Worm (Caenorhabditis elegans) whole organism, L2 larva: Measurements from ENCODE around the gene C15H9.4.

Source experiments
- ama-1 ChIP-seq: fragments of 150-350 bp; optimal IDR thresholded peaks from 2 replicates; lab custom pipeline; 2018; ENCODE audit warnings: inconsistent platforms
- ceh-16 ChIP-seq: fragments of 150-350 bp; optimal IDR thresholded peaks from 2 replicates; lab custom pipeline; 2014; ENCODE audit warnings: missing biosample characterization, missing genetic modification characterization
- egl-27 ChIP-seq: sonication (generic microtip); optimal IDR thresholded peaks from 3 replicates; lab custom pipeline; 2017; ENCODE audit warnings: missing biosample characterization, missing genetic modification reagents, missing genetic modification characterization
- elt-1 ChIP-seq: fragments of 150-350 bp; optimal IDR thresholded peaks from 2 replicates; lab custom pipeline; 2014; ENCODE audit warnings: missing biosample characterization, missing genetic modification characterization
- lin-13 ChIP-seq: fragments of 150-350 bp; optimal IDR thresholded peaks from 2 replicates; lab custom pipeline; 2014; ENCODE audit warnings: missing biosample characterization, missing genetic modification reagents, missing genetic modification characterization
- lsy-2 ChIP-seq, 2 experiments: fragments of 150-350 bp in 1 of 2; sonication (generic microtip) in 1 of 2; optimal IDR thresholded peaks; 2 replicates each; lab custom pipeline; 2014 to 2017; ENCODE audit warnings: missing biosample characterization in 2 of 2, missing genetic modification characterization in 2 of 2
- nhr-11 ChIP-seq: fragments of 150-350 bp; optimal IDR thresholded peaks from 2 replicates; lab custom pipeline; 2014; ENCODE audit warnings: missing biosample characterization, missing genetic modification characterization
- nhr-12 ChIP-seq: fragments of 150-350 bp; optimal IDR thresholded peaks from 2 replicates; lab custom pipeline; 2014; ENCODE audit warnings: missing biosample characterization, missing genetic modification characterization
- nhr-25 ChIP-seq: fragments of 150-350 bp; sonication (generic microtip); optimal IDR thresholded peaks from 3 replicates; lab custom pipeline; 2014; ENCODE audit warnings: missing biosample characterization, missing genetic modification characterization
- snpc-4 ChIP-seq: fragments of 150-350 bp; optimal IDR thresholded peaks from 2 replicates; lab custom pipeline; 2014; ENCODE audit warnings: missing biosample characterization, missing genetic modification characterization
- unc-62 ChIP-seq: fragments of 150-350 bp; optimal IDR thresholded peaks from 2 replicates; lab custom pipeline; 2014; ENCODE audit warnings: missing biosample characterization, missing genetic modification reagents, missing genetic modification characterization
- ztf-11 ChIP-seq: sonication (generic microtip); optimal IDR thresholded peaks from 2 replicates; lab custom pipeline; 2017; ENCODE audit warnings: missing biosample characterization, missing genetic modification characterization
- ztf-4 ChIP-seq: fragments of 150-350 bp; optimal IDR thresholded peaks from 2 replicates; lab custom pipeline; 2014; ENCODE audit warnings: missing biosample characterization, missing genetic modification characterization

DNA sequence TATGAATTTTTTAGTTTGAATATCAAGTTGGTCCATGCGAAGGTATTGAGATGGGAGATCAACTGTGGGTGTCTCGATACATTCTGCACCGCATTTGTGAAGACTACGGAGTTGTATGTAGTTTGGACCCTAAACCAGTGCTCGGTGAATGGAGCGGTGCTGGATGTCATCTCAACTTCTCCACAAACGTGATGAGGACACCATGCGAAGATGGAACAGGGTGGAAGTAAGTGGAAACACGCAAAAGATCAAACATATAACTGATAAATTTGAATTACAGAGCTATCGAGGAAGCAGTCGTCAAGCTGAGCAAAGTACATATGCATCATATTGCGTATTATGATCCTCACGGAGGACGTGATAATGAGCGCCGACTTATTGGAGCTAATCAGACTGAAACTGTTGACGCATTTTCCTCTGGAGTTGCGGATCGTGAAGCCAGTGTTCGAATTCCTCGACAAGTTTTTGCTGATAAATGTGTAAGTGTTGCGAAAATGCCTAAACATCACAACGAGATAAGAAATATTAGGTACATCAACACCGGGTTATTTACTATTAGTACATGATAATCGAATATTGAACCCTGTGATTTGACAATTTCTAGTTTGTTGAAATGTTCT is 38.2 kb upstream of the C15H9.4 start:
- TF ChIP-seq snpc-4 (tag; lab: Kevin White, UChicago) (no peak), ztf-11 (tag; lab: Kevin White, UChicago) (no peak), ama-1 (no peak), unc-62 (GFP tag; lab: Kevin White, UChicago) (no peak), nhr-11 (tag; lab: Kevin White, UChicago) (no peak), nhr-12 (no peak), egl-27 (tag; lab: Kevin White, UChicago) (no peak), lin-13 (no peak), elt-1 (tag; lab: Kevin White, UChicago) (no peak), ztf-4 (tag; lab: Kevin White, UChicago) (no peak), nhr-25 (tag; lab: Kevin White, UChicago) (no peak), lsy-2 (tag; optimal IDR thresholded peaks at IDR 0.05; lab: Kevin White, UChicago) (no peak), ceh-16 (tag; lab: Kevin White, UChicago) (no peak)
